Fruit fly (Drosophila melanogaster) whole organism: ENCODE measurements around the gene CG32379.

Experiments
- CG8478 ChIP-seq: fragments of >200 bp; optimal IDR thresholded peaks from 2 replicates; lab custom pipeline; 2018; ENCODE audit warnings: inconsistent platforms
- Dll ChIP-seq: fragments of >200 bp; optimal IDR thresholded peaks from 2 replicates; lab custom pipeline; 2017
- EcR ChIP-seq, 2 experiments: fragments of >200 bp; optimal IDR thresholded peaks; 2 replicates each; lab custom pipeline; 2017; ENCODE audit warnings: missing biosample characterization in 2 of 2, missing genetic modification characterization in 2 of 2, missing genetic modification reagents in 2 of 2
- pan ChIP-seq: fragments of >200 bp; optimal IDR thresholded peaks from 2 replicates; lab custom pipeline; 2017
- psq ChIP-seq: fragments of >200 bp; optimal IDR thresholded peaks from 2 replicates; lab custom pipeline; 2017
- usp ChIP-seq: fragments of >200 bp; optimal IDR thresholded peaks from 2 replicates; lab custom pipeline; 2017; ENCODE audit warnings: missing biosample characterization, missing genetic modification characterization, mixed read lengths

The CG32379 gene

dm6 chr3L:7399770-7400169 lies 3.6 kb downstream of the CG32379 start, which contains the start of gene CG18417:
CG18417 (plus strand) TSS chr3L:7400070.
- TF ChIP-seq EcR (GFP tag; optimal IDR thresholded peaks at IDR 0.05; lab: Kevin White, UChicago) (no peak), usp (GFP tag; lab: Kevin White, UChicago) (no peak), CG8478 (no peak), pan (lab: Kevin White, UChicago) (no peak), Dll (lab: Kevin White, UChicago) (no peak), psq (no peak)

dm6 chr3L:7401972-7402371 lies 5.8 kb downstream of the CG32379 start:
- TF ChIP-seq pan (lab: Kevin White, UChicago) (no peak), Dll (lab: Kevin White, UChicago) (no peak), EcR (GFP tag; optimal IDR thresholded peaks at IDR 0.05; lab: Kevin White, UChicago) (no peak), CG8478 (no peak), usp (GFP tag; lab: Kevin White, UChicago) (no peak), psq (no peak)

- TF ChIP-seq CG8478 (no peak), EcR (GFP tag; optimal IDR thresholded peaks at IDR 0.05; lab: Kevin White, UChicago) (no peak), Dll (lab: Kevin White, UChicago) (no peak), pan (lab: Kevin White, UChicago) (no peak), psq (no peak), usp (GFP tag; lab: Kevin White, UChicago) (no peak)
These were observed 7.9 kb downstream of the CG32379 start, which contains the start of gene CG8560 for dm6 chr3L:7404081-7404480. CG8560 (minus strand) TSS chr3L:7404181.

- TF ChIP-seq CG8478, result no peak
- TF ChIP-seq pan (lab: Kevin White, UChicago), result no peak
These were observed 26.4 kb downstream of the CG32379 start for dm6 chr3L:7422578-7422977.

dm6 chr3L:7423517-7423916 lies 27.4 kb downstream of the CG32379 start, which contains the start of gene CG42458:
CG42458 (plus strand) TSS chr3L:7423827.
- TF ChIP-seq EcR (GFP tag; optimal IDR thresholded peaks at IDR 0.05; lab: Kevin White, UChicago) (no peak), pan (lab: Kevin White, UChicago) (no peak), Dll (lab: Kevin White, UChicago) (no peak), psq (no peak), CG8478 (no peak), usp (GFP tag; lab: Kevin White, UChicago) (no peak)

dm6 chr3L:7432265-7432664 lies 36.1 kb downstream of the CG32379 start:
- no peak for TF ChIP-seq usp (GFP tag; lab: Kevin White, UChicago)
- TF ChIP-seq CG8478, result no peak
- no peak for TF ChIP-seq pan (lab: Kevin White, UChicago)
- TF ChIP-seq Dll (lab: Kevin White, UChicago), result no peak
- TF ChIP-seq EcR (GFP tag; optimal IDR thresholded peaks at IDR 0.05; lab: Kevin White, UChicago), result no peak
- TF ChIP-seq psq, result no peak

- no peak for TF ChIP-seq Dll (lab: Kevin White, UChicago)
- TF ChIP-seq psq, result no peak
- no peak for TF ChIP-seq CG8478
These were observed 36.7 kb downstream of the CG32379 start for dm6 chr3L:7432811-7433324.

dm6 chr3L:7433325-7433827 lies 37.2 kb downstream of the CG32379 start:
- TF ChIP-seq psq (no peak), CG8478 (no peak), pan (lab: Kevin White, UChicago) (no peak), usp (GFP tag; lab: Kevin White, UChicago) (no peak), Dll (lab: Kevin White, UChicago) (no peak), EcR (GFP tag; optimal IDR thresholded peaks at IDR 0.05; lab: Kevin White, UChicago) (no peak)

dm6 chr3L:7434198-7434597 lies 38.0 kb downstream of the CG32379 start:
- no peak for TF ChIP-seq usp (GFP tag; lab: Kevin White, UChicago)
- TF ChIP-seq pan (lab: Kevin White, UChicago), result no peak
- no peak for TF ChIP-seq psq
- TF ChIP-seq CG8478, result no peak
- TF ChIP-seq EcR (GFP tag; optimal IDR thresholded peaks at IDR 0.05; lab: Kevin White, UChicago), result no peak
- TF ChIP-seq Dll (lab: Kevin White, UChicago), result no peak

dm6 chr3L:7434715-7435653 lies 38.8 kb downstream of the CG32379 start, which contains the start of gene Rac2:
Rac2 (minus strand) TSS chr3L:7435190.
- no peak for TF ChIP-seq usp (GFP tag; lab: Kevin White, UChicago)
- TF ChIP-seq Dll (lab: Kevin White, UChicago), result peak; percentile 96
- no peak for TF ChIP-seq pan (lab: Kevin White, UChicago)
- no peak for TF ChIP-seq psq
- TF ChIP-seq CG8478, result peak; percentile 66
- TF ChIP-seq EcR (GFP tag; optimal IDR thresholded peaks at IDR 0.05; lab: Kevin White, UChicago), result no peak

dm6 chr3L:7437366-7437765 lies 41.2 kb downstream of the CG32379 start, which contains the start of gene CG14835:
CG14835 (minus strand) TSS chr3L:7437466.
- TF ChIP-seq usp (GFP tag; lab: Kevin White, UChicago), result no peak
- TF ChIP-seq CG8478, result no peak
- TF ChIP-seq psq, result no peak
- TF ChIP-seq Dll (lab: Kevin White, UChicago), result no peak
- no peak for TF ChIP-seq EcR (GFP tag; optimal IDR thresholded peaks at IDR 0.05; lab: Kevin White, UChicago)

dm6 chr3L:7439305-7439704 lies 43.1 kb downstream of the CG32379 start, which contains the start of gene sphinx1:
sphinx1 (minus strand) TSS chr3L:7439405.
- TF ChIP-seq Dll (lab: Kevin White, UChicago) (no peak), psq (no peak), CG8478 (no peak), pan (lab: Kevin White, UChicago) (no peak), EcR (GFP tag; optimal IDR thresholded peaks at IDR 0.05; lab: Kevin White, UChicago) (no peak), usp (GFP tag; lab: Kevin White, UChicago) (no peak)
